Fruit fly (Drosophila melanogaster): Measurements from ENCODE around the gene CarT.

The CarT gene

DNA sequence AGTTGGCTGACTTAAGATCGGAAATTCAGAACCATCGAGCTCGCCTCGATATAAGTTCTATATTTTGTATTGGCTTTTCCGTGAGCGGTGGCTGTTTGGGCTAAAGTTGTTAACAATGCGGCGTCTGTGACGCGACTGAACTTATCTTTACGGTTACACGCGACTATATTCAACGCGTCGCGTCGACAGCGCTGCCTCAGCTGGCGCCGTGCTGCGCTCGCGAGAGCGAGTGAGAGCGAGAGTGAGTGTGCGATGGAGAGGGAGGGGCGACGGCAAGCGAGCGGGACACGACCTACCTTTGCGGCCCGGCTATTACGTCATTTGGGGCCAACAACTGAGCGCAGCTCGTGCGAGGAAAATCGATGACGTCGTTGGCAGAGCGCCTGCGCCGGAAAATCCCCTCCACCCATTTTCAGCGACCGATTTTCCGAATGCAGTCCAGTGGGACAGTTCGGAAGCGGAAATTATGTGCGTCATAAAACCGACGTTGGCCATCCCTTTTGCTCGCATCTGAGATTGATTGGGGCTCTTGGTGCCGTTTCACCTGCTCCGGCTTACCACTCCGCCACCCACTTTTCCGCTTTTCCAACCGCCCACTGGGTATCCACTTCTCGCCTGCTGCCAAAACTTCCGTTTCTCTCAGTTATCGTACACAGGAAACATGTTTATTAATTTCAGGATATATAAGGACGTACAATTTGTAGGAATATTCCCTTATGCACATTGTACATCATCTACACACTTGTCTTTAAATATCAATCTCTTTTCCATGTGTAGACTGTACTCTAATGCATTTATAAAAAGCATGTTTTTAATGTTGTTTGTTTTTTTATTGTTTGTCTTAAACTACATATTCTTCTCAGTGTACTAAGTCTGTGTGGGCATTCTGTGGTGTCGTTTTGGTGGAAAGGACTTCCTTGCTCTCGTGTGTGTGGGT lies 15.3 kb downstream of the CarT start, which contains the start of gene Hr38:
Gene Hr38, minus strand, starts transcription at position 121 of the 937 bp plus-strand sequence.
- TF ChIP-seq psq (GFP tag; optimal IDR thresholded peaks at IDR 0.05) (no peak), Hnf4 (GFP tag; optimal IDR thresholded peaks at IDR 0.05) (no peak), dl (GFP tag; optimal IDR thresholded peaks at IDR 0.05; ENCODE audit: insufficient read depth in 1 of 2, partially characterized antibody in 2 of 2) (peak; percentile 36 to 79), h (GFP tag; optimal IDR thresholded peaks at IDR 0.05) (peak; percentile 33), Dif (GFP tag; optimal IDR thresholded peaks at IDR 0.05; ENCODE audit: partially characterized antibody) (peak; percentile 84), sv (GFP tag; optimal IDR thresholded peaks at IDR 0.05) (peak; percentile 1), brk (GFP tag; optimal IDR thresholded peaks at IDR 0.05) (no peak), OdsH (GFP tag; optimal IDR thresholded peaks at IDR 0.05) (no peak), N (GFP tag; optimal IDR thresholded peaks at IDR 0.05) (no peak), CG32264 (GFP tag; optimal IDR thresholded peaks at IDR 0.05) (no peak)

- TF ChIP-seq CrebA (GFP tag; optimal IDR thresholded peaks at IDR 0.05; ENCODE audit: borderline replicate concordance): no peak
- no peak for TF ChIP-seq N (GFP tag; optimal IDR thresholded peaks at IDR 0.05)
- no peak for TF ChIP-seq br (GFP tag; optimal IDR thresholded peaks at IDR 0.05)
- TF ChIP-seq HLH106 (tag; optimal IDR thresholded peaks at IDR 0.05): no peak
- no peak for TF ChIP-seq psq (GFP tag; optimal IDR thresholded peaks at IDR 0.05)
- TF ChIP-seq Myc (optimal IDR thresholded peaks at IDR 0.05): no peak
- TF ChIP-seq sage (GFP tag; optimal IDR thresholded peaks at IDR 0.05): no peak
- no peak for TF ChIP-seq dl (GFP tag; optimal IDR thresholded peaks at IDR 0.05; ENCODE audit: insufficient read depth in 1 of 2, partially characterized antibody in 2 of 2)
- no peak for TF ChIP-seq usp (GFP tag; optimal IDR thresholded peaks at IDR 0.05)
- TF ChIP-seq Hr78 (GFP tag; optimal IDR thresholded peaks at IDR 0.05): no peak
- no peak for TF ChIP-seq h (GFP tag; optimal IDR thresholded peaks at IDR 0.05)
- TF ChIP-seq Sp1 (GFP tag; optimal IDR thresholded peaks at IDR 0.05): no peak
- TF ChIP-seq fru (GFP tag; optimal IDR thresholded peaks at IDR 0.05): no peak
- TF ChIP-seq foxo (GFP tag; optimal IDR thresholded peaks at IDR 0.05): no peak
- TF ChIP-seq rgr (GFP tag; optimal IDR thresholded peaks at IDR 0.05): no peak
- no peak for TF ChIP-seq GATAd (GFP tag; optimal IDR thresholded peaks at IDR 0.05)
Measured at dm6 chr2L:20705869-20706368, 24.2 kb downstream of the CarT start.

dm6 chr2L:20704511-20705266 lies 25.4 kb downstream of the CarT start:
- TF ChIP-seq Dfd (GFP tag; optimal IDR thresholded peaks at IDR 0.05) (no peak), sage (GFP tag; optimal IDR thresholded peaks at IDR 0.05) (no peak), foxo (GFP tag; optimal IDR thresholded peaks at IDR 0.05) (no peak), CrebA (GFP tag; optimal IDR thresholded peaks at IDR 0.05; ENCODE audit: borderline replicate concordance) (no peak), OdsH (GFP tag; optimal IDR thresholded peaks at IDR 0.05) (no peak), sv (GFP tag; optimal IDR thresholded peaks at IDR 0.05) (no peak), Rel (GFP tag; optimal IDR thresholded peaks at IDR 0.05) (no peak), Rel (tag; optimal IDR thresholded peaks at IDR 0.05) (no peak), pan (optimal IDR thresholded peaks at IDR 0.05) (no peak), CG32264 (GFP tag; optimal IDR thresholded peaks at IDR 0.05) (no peak), GATAd (GFP tag; optimal IDR thresholded peaks at IDR 0.05) (no peak), tai (GFP tag; optimal IDR thresholded peaks at IDR 0.05) (no peak), br (GFP tag; optimal IDR thresholded peaks at IDR 0.05) (no peak), HLH106 (tag; optimal IDR thresholded peaks at IDR 0.05) (no peak)

dm6 chr2L:20700534-20701239 lies 29.4 kb downstream of the CarT start:
- TF ChIP-seq N (GFP tag; optimal IDR thresholded peaks at IDR 0.05) (no peak), br (GFP tag; optimal IDR thresholded peaks at IDR 0.05) (peak; percentile 63), HLH106 (tag; optimal IDR thresholded peaks at IDR 0.05) (peak; percentile 77), OdsH (GFP tag; optimal IDR thresholded peaks at IDR 0.05) (peak; percentile 85), Sp1 (GFP tag; optimal IDR thresholded peaks at IDR 0.05) (peak; percentile 56), CrebA (GFP tag; optimal IDR thresholded peaks at IDR 0.05; ENCODE audit: borderline replicate concordance) (peak; percentile 21), Hr83 (GFP tag; optimal IDR thresholded peaks at IDR 0.05; ENCODE audit: poor library complexity, severe bottlenecking) (no peak), h (GFP tag; optimal IDR thresholded peaks at IDR 0.05) (peak; percentile 79), Mio (GFP tag; optimal IDR thresholded peaks at IDR 0.05) (no peak), woc (GFP tag; optimal IDR thresholded peaks at IDR 0.05) (peak; percentile 51), CG32264 (GFP tag; optimal IDR thresholded peaks at IDR 0.05) (peak; percentile 5), fru (GFP tag; optimal IDR thresholded peaks at IDR 0.05) (peak; percentile 86), sage (GFP tag; optimal IDR thresholded peaks at IDR 0.05) (peak; percentile 52), Myc (optimal IDR thresholded peaks at IDR 0.05) (no peak), brk (GFP tag; optimal IDR thresholded peaks at IDR 0.05) (peak; percentile 68), Rel (GFP tag; optimal IDR thresholded peaks at IDR 0.05) (no peak), Rel (tag; optimal IDR thresholded peaks at IDR 0.05) (peak; percentile 13), Hnf4 (GFP tag; optimal IDR thresholded peaks at IDR 0.05) (peak; percentile 72), psq (GFP tag; optimal IDR thresholded peaks at IDR 0.05) (peak; percentile 84), Jra (GFP tag; optimal IDR thresholded peaks at IDR 0.05) (no peak), GATAd (GFP tag; optimal IDR thresholded peaks at IDR 0.05) (no peak), dmrt93B (GFP tag; optimal IDR thresholded peaks at IDR 0.05) (peak; percentile 55), foxo (GFP tag; optimal IDR thresholded peaks at IDR 0.05) (peak in 1 of 2 experiments; percentile 88), CG9705 (GFP tag; optimal IDR thresholded peaks at IDR 0.05) (no peak), ey (GFP tag; optimal IDR thresholded peaks at IDR 0.05) (peak; percentile 72), Dif (GFP tag; optimal IDR thresholded peaks at IDR 0.05; ENCODE audit: partially characterized antibody) (peak; percentile 17), usp (GFP tag; optimal IDR thresholded peaks at IDR 0.05) (no peak), tai (GFP tag; optimal IDR thresholded peaks at IDR 0.05) (no peak), pan (optimal IDR thresholded peaks at IDR 0.05) (no peak)

All from whole organism, wandering third instar larva.